Worm (Caenorhabditis elegans) whole organism, L4 larva: ENCODE measurements around the gene fzr-1.

Experiments used
- R02D3.7 ChIP-seq: fragments of 150-350 bp; sonication (generic microtip); optimal IDR thresholded peaks from 3 replicates; lab custom pipeline; 2014; ENCODE audit warnings: missing biosample characterization, missing genetic modification characterization
- T20F7.1 ChIP-seq: fragments of 200-800 bp; sonication (Bioruptor generic); optimal IDR thresholded peaks from 2 replicates; lab custom pipeline; 2018; ENCODE audit warnings: mild to moderate bottlenecking, missing genetic modification characterization, missing compliant biosample characterization
- Y48G9A.11 ChIP-seq: fragments of 200-800 bp; sonication (Bioruptor generic); IDR thresholded peaks from 2 replicates; pipeline ENCODE4 v1.3.6; 2022; ENCODE audit warnings: missing genetic modification reagents, missing genetic modification characterization, missing compliant biosample characterization
- ama-1 ChIP-seq: fragments of 150-350 bp; optimal IDR thresholded peaks from 2 replicates; lab custom pipeline; 2014; ENCODE audit warnings: inconsistent platforms, mixed read lengths
- ceh-20 ChIP-seq: fragments of 200-800 bp; sonication (Bioruptor generic); IDR thresholded peaks from 2 replicates; pipeline ENCODE4 v1.3.6; 2022; ENCODE audit warnings: missing genetic modification reagents, missing genetic modification characterization, missing compliant biosample characterization
- ceh-28 ChIP-seq: fragments of 150-350 bp; optimal IDR thresholded peaks from 2 replicates; lab custom pipeline; 2014; ENCODE audit warnings: missing biosample characterization, missing genetic modification reagents, missing genetic modification characterization
- ceh-32 ChIP-seq: sonication (generic microtip); optimal IDR thresholded peaks from 2 replicates; lab custom pipeline; 2016; ENCODE audit warnings: mild to moderate bottlenecking, missing genetic modification characterization, missing compliant biosample characterization; ENCODE audit not compliant: poor library complexity
- ces-1 ChIP-seq: fragments of 150-350 bp; sonication (generic microtip); optimal IDR thresholded peaks from 4 replicates; lab custom pipeline; 2014; ENCODE audit warnings: missing biosample characterization, missing genetic modification reagents, missing genetic modification characterization
- ctbp-1 ChIP-seq: fragments of 200-800 bp; sonication (Bioruptor generic); IDR thresholded peaks from 2 replicates; pipeline ENCODE4 v1.3.6; 2022; ENCODE audit warnings: missing genetic modification reagents, missing genetic modification characterization, missing compliant biosample characterization
- daf-12 ChIP-seq: fragments of 150-350 bp; optimal IDR thresholded peaks from 2 replicates; lab custom pipeline; 2014; ENCODE audit warnings: missing biosample characterization, missing genetic modification reagents, missing genetic modification characterization
- daf-16 ChIP-seq, 3 experiments: sonication (generic microtip); optimal IDR thresholded peaks; 2 replicates each; lab custom pipeline; 2016 to 2017; ENCODE audit warnings: missing genetic modification characterization in 3 of 3, missing genetic modification reagents in 3 of 3, mild to moderate bottlenecking in 2 of 3, missing compliant biosample characterization in 2 of 3, missing biosample characterization in 1 of 3, moderate library complexity in 1 of 3
- daf-19 ChIP-seq: fragments of 200-800 bp; sonication (Bioruptor generic); conservative IDR thresholded peaks from 2 replicates; pipeline ENCODE4 v1.3.6; 2022; ENCODE audit warnings: missing genetic modification characterization, missing compliant biosample characterization
- dmd-6 ChIP-seq: fragments of 200-800 bp; sonication (Bioruptor generic); IDR thresholded peaks from 2 replicates; pipeline ENCODE4 v1.3.6; 2022; ENCODE audit warnings: missing genetic modification reagents, missing genetic modification characterization, missing compliant biosample characterization
- dmd-8 ChIP-seq: fragments of 200-800 bp; sonication (Bioruptor generic); IDR thresholded peaks from 2 replicates; pipeline ENCODE4 v1.3.6; 2022; ENCODE audit warnings: missing genetic modification characterization, missing compliant biosample characterization
- dpl-1 ChIP-seq: fragments of 150-350 bp; optimal IDR thresholded peaks from 2 replicates; lab custom pipeline; 2014; ENCODE audit warnings: missing biosample characterization, missing genetic modification reagents, missing genetic modification characterization
- dve-1 ChIP-seq: sonication (generic microtip); optimal IDR thresholded peaks from 2 replicates; lab custom pipeline; 2017; ENCODE audit warnings: antibody characterized with exemption, mild to moderate bottlenecking, missing genetic modification characterization, missing compliant biosample characterization; ENCODE audit not compliant: insufficient read depth
- egl-27 ChIP-seq: sonication (generic microtip); optimal IDR thresholded peaks from 3 replicates; lab custom pipeline; 2017; ENCODE audit warnings: missing biosample characterization, missing genetic modification reagents, missing genetic modification characterization
- egl-43 ChIP-seq: fragments of 200-800 bp; sonication (Bioruptor generic); IDR thresholded peaks from 2 replicates; pipeline ENCODE4 v1.3.6; 2022; ENCODE audit warnings: missing genetic modification reagents, missing genetic modification characterization, missing compliant biosample characterization
- fkh-10 ChIP-seq: fragments of 150-350 bp; optimal IDR thresholded peaks from 2 replicates; lab custom pipeline; 2014; ENCODE audit warnings: missing biosample characterization, missing genetic modification reagents, missing genetic modification characterization
- hlh-30 ChIP-seq: sonication (generic microtip); optimal IDR thresholded peaks from 2 replicates; lab custom pipeline; 2017; ENCODE audit warnings: antibody characterized with exemption, mild to moderate bottlenecking, missing genetic modification characterization, missing compliant biosample characterization; ENCODE audit not compliant: insufficient read depth
- lin-1 ChIP-seq: fragments of 200-800 bp; sonication (Bioruptor generic); IDR thresholded peaks from 2 replicates; pipeline ENCODE4 v1.3.6; 2022; ENCODE audit warnings: missing genetic modification reagents, missing genetic modification characterization, missing compliant biosample characterization
- lin-29 ChIP-seq: fragments of 200-800 bp; sonication (Bioruptor generic); IDR thresholded peaks from 2 replicates; pipeline ENCODE4 v1.3.6; 2022; ENCODE audit warnings: missing genetic modification reagents, missing genetic modification characterization, missing compliant biosample characterization
- lsy-2 ChIP-seq, 2 experiments: fragments of 150-350 bp in 1 of 2; sonication (generic microtip) in 1 of 2; optimal IDR thresholded peaks; 2 replicates each; lab custom pipeline; 2014 to 2017; ENCODE audit warnings: missing biosample characterization in 2 of 2, missing genetic modification characterization in 2 of 2
- madf-9 ChIP-seq: fragments of 200-800 bp; sonication (Bioruptor generic); conservative IDR thresholded peaks from 2 replicates; pipeline ENCODE4 v1.3.6; 2022; ENCODE audit warnings: missing genetic modification reagents, missing genetic modification characterization, missing compliant biosample characterization
- mep-1 ChIP-seq: fragments of 150-350 bp; sonication (generic microtip); optimal IDR thresholded peaks from 3 replicates; lab custom pipeline; 2014; ENCODE audit warnings: missing biosample characterization, missing genetic modification characterization
- mxl-2 ChIP-seq: fragments of 200-800 bp; sonication (Bioruptor generic); conservative IDR thresholded peaks from 2 replicates; pipeline ENCODE4 v1.3.6; 2022; ENCODE audit warnings: missing genetic modification reagents, missing genetic modification characterization, missing compliant biosample characterization
- nhr-10 ChIP-seq: fragments of 150-350 bp; optimal IDR thresholded peaks from 2 replicates; lab custom pipeline; 2014; ENCODE audit warnings: missing biosample characterization, missing genetic modification characterization
- nhr-11 ChIP-seq: fragments of 150-350 bp; optimal IDR thresholded peaks from 2 replicates; lab custom pipeline; 2014; ENCODE audit warnings: missing biosample characterization, missing genetic modification characterization
- nhr-28 ChIP-seq: fragments of 150-350 bp; optimal IDR thresholded peaks from 2 replicates; lab custom pipeline; 2014; ENCODE audit warnings: missing biosample characterization, missing genetic modification characterization
- nhr-42 ChIP-seq: fragments of 200-800 bp; sonication (Bioruptor generic); IDR thresholded peaks from 2 replicates; pipeline ENCODE4 v1.3.6; 2022; ENCODE audit warnings: missing genetic modification characterization, missing compliant biosample characterization
- nhr-76 ChIP-seq: fragments of 150-350 bp; optimal IDR thresholded peaks from 2 replicates; lab custom pipeline; 2014; ENCODE audit warnings: missing biosample characterization, missing genetic modification characterization
- nhr-77 ChIP-seq: fragments of 150-350 bp; optimal IDR thresholded peaks from 2 replicates; lab custom pipeline; 2014; ENCODE audit warnings: missing biosample characterization, missing genetic modification characterization
- pha-4 ChIP-seq, 2 experiments: fragments of 150-350 bp in 1 of 2; fragments of 200-800 bp in 1 of 2; sonication (Bioruptor generic) in 1 of 2; IDR thresholded peaks in 1 of 2; optimal IDR thresholded peaks in 1 of 2; 2 replicates each; pipeline versions ENCODE4 v1.3.6 to Lab custom; 2014 to 2022; ENCODE audit warnings: missing genetic modification characterization in 2 of 2, missing genetic modification reagents in 2 of 2, missing biosample characterization in 1 of 2, missing compliant biosample characterization in 1 of 2
- saeg-2 ChIP-seq: fragments of 200-800 bp; sonication (Bioruptor generic); IDR thresholded peaks from 2 replicates; pipeline ENCODE4 v1.3.6; 2022; ENCODE audit warnings: missing genetic modification reagents, missing genetic modification characterization, missing compliant biosample characterization
- sdz-12 ChIP-seq: fragments of 200-800 bp; sonication (Bioruptor generic); optimal IDR thresholded peaks from 2 replicates; lab custom pipeline; 2018; ENCODE audit warnings: mild to moderate bottlenecking, missing genetic modification characterization, missing compliant biosample characterization
- skn-1 ChIP-seq: fragments of 150-350 bp; optimal IDR thresholded peaks from 2 replicates; lab custom pipeline; 2014; ENCODE audit warnings: missing biosample characterization, missing genetic modification characterization
- tag-97 ChIP-seq: fragments of 200-800 bp; sonication (Bioruptor generic); IDR thresholded peaks from 2 replicates; pipeline ENCODE4 v1.3.6; 2022; ENCODE audit warnings: missing genetic modification characterization, missing compliant biosample characterization
- tra-1 ChIP-seq: fragments of 200-800 bp; sonication (Bioruptor generic); IDR thresholded peaks from 2 replicates; pipeline ENCODE4 v1.3.6; 2022; ENCODE audit warnings: missing genetic modification reagents, missing genetic modification characterization, missing compliant biosample characterization
- unc-62 ChIP-seq, 3 experiments: fragments of 150-350 bp in 1 of 3; sonication (generic microtip); optimal IDR thresholded peaks in 2 of 3; peaks in 1 of 3; 1 replicate in 1 of 3; 2 replicates in 2 of 3; lab custom pipeline; 2014 to 2017; ENCODE audit warnings: missing biosample characterization in 3 of 3, missing genetic modification characterization in 3 of 3, missing genetic modification reagents in 3 of 3, missing genotype in 1 of 3
- zfp-3 ChIP-seq: fragments of 200-800 bp; sonication (Bioruptor generic); conservative IDR thresholded peaks from 2 replicates; pipeline ENCODE4 v1.3.6; 2022; ENCODE audit warnings: missing genetic modification reagents, missing genetic modification characterization, missing compliant biosample characterization
- ztf-11 ChIP-seq: fragments of 150-350 bp; optimal IDR thresholded peaks from 2 replicates; lab custom pipeline; 2014; ENCODE audit warnings: missing biosample characterization, missing genetic modification characterization
- ztf-7 ChIP-seq: fragments of 150-350 bp; optimal IDR thresholded peaks from 2 replicates; lab custom pipeline; 2014; ENCODE audit warnings: missing biosample characterization, missing genetic modification characterization

Gene fzr-1

DNA sequence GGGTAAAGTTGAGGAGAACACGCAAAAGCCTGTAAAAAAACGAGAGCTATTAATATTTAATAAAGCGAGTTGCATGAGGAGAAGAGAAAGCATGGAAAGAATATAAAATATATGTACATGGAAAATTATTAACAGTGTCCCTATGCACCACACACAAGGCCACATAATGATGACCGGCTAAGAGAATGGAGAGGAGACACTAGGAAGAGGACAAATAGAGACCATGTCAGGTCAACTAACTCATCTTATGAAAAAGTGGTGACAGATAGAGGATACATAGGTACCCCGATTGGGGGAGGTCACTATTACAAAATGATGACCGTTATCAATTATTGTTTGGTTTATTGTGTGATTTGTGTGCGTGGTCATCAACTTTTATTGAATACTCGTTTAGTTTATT is at the start of gene fzr-1:
Gene fzr-1 (minus strand): TSS at position 29 of the 400 bp plus-strand sequence.
- TF ChIP-seq nhr-28 (tag; lab: Kevin White, UChicago) (peak; percentile 50), daf-12 (tag; lab: Kevin White, UChicago) (no peak), ztf-11 (no peak), daf-16 (GFP tag; optimal IDR thresholded peaks at IDR 0.05; lab: Kevin White, UChicago) (no peak), daf-16 (tag; optimal IDR thresholded peaks at IDR 0.05; lab: Kevin White, UChicago) (peak; percentile 16)

DNA sequence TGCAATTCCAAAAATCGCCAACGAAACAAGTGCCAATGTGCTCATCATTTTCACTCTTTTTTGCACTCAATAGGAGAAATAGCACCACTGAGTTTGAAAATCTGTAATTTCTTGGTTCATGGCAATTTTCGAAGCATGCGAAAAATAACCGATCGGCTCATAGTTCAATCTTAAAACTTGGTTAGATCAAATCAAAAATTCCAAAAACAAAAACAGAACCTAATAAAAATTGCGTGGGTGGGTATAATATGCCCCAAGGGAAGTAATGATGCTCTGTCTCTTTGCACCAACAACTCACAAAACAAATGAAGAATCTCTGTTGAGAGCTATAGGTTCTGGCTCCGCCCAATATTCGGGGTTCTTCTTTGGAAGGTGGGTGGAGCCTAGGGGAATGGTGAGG is 47.6 kb upstream of the fzr-1 start, which contains the start of gene nlp-11:
Gene nlp-11 (minus strand): TSS at position 101 of the 400 bp plus-strand sequence.
- TF ChIP-seq tag-97 (GFP tag; lab: Robert Waterston, UW) (no peak), egl-27 (no peak), zfp-3 (no peak), ama-1 (lab: Kevin White, UChicago) (no peak), unc-62 (GFP tag; optimal IDR thresholded peaks at IDR 0.05 in 1 of 2; lab: Kevin White, UChicago) (peak in 1 of 2 experiments; percentile 57), unc-62 (tag; optimal IDR thresholded peaks at IDR 0.05; lab: Kevin White, UChicago) (no peak)

DNA sequence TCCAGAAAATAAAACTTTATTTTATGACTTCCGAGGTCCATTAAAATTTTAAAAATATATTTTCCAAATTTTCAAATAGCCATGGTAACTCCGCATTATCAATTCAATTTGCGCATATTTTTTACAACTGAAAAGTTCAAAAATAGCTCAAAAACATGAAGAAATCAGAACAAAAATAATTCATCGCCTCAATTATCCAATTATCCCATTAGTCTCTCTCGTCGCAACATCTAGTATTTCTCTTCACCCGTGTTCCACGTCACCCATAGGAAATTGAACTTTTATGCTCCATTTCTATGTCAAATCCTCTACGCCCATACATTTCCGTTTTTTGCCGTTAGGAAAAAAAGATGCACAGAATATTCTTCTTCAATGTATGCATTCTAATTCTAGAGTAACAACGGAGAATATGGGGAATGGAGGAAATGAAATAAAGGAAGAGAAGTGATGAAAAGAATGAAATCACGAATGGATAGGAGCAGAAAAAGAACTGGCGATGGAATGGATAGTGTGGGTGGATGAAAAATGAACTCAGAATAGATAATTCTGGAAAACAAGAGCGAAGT is 45.9 kb upstream of the fzr-1 start:
- TF ChIP-seq sdz-12 (GFP tag; lab: Kevin White, UChicago) (no peak), mxl-2 (GFP tag; lab: Robert Waterston, UW) (no peak), lin-29 (GFP tag; lab: Robert Waterston, UW) (no peak), lsy-2 (tag; optimal IDR thresholded peaks at IDR 0.05; lab: Kevin White, UChicago) (peak in 1 of 2 experiments; percentile 12), R02D3.7 (tag; lab: Kevin White, UChicago) (no peak), ces-1 (GFP tag; lab: Kevin White, UChicago) (peak; percentile 73), madf-9 (no peak), Y48G9A.11 (GFP tag; lab: Robert Waterston, UW) (no peak), ctbp-1 (peak; percentile 64), fkh-10 (GFP tag; lab: Kevin White, UChicago) (peak; percentile 89), lin-1 (GFP tag; lab: Robert Waterston, UW) (no peak)

DNA sequence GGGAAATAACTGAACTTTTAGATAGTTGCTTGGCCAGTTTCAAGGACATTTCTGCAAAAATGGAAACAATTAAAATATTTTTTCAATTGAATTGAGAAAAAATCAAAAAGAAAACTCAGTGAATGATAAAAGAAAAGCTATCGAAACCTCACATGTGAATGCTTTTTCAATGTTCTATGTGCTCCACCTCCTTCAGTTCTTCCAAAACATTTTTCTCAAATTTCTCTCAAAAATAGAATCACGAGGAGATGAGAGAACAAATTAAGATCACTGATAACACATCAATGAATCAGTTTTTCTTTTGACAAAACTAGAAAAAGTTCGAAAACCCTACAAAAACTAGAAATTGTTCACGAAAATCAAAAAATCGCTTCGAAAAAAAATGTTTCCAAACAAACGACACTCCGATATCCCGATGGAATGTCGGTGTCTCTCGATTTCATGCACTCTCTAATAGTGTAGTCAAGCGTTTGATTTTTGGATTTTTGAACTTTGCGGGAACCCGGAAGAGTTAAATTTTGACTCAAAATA is 42.5 kb upstream of the fzr-1 start, which contains the start of gene ZK1320.9:
Gene ZK1320.9 (minus strand): TSS at position 51 of the 531 bp plus-strand sequence.
- TF ChIP-seq ceh-28 (no peak), ceh-32 (tag; lab: Kevin White, UChicago) (no peak), skn-1 (tag; lab: Kevin White, UChicago) (no peak), egl-43 (GFP tag; lab: Robert Waterston, UW) (no peak), daf-16 (GFP tag; optimal IDR thresholded peaks at IDR 0.05; lab: Kevin White, UChicago) (no peak), daf-16 (tag; optimal IDR thresholded peaks at IDR 0.05; lab: Kevin White, UChicago) (peak; percentile 54), ztf-7 (tag; lab: Kevin White, UChicago) (no peak), daf-19 (GFP tag; lab: Robert Waterston, UW) (no peak), nhr-42 (no peak), ctbp-1 (no peak), mep-1 (tag; lab: Kevin White, UChicago) (peak; percentile 46), nhr-11 (tag; lab: Kevin White, UChicago) (peak; percentile 75), saeg-2 (no peak), dmd-8 (no peak), Y48G9A.11 (GFP tag; lab: Robert Waterston, UW) (peak; percentile 52; the same call in 1 of the 2 replicates), dpl-1 (GFP tag; lab: Kevin White, UChicago) (peak; percentile 23), hlh-30 (tag; lab: Kevin White, UChicago) (peak; percentile 48), nhr-10 (tag; lab: Kevin White, UChicago) (peak; percentile 9), nhr-77 (tag; lab: Kevin White, UChicago) (peak; percentile 67), dve-1 (tag; lab: Kevin White, UChicago) (peak; percentile 32), pha-4 (GFP tag; IDR thresholded peaks at IDR 0.05; lab: Robert Waterston, UW) (no peak), pha-4 (tag; optimal IDR thresholded peaks at IDR 0.05; lab: Kevin White, UChicago) (peak; percentile 24), nhr-76 (tag; lab: Kevin White, UChicago) (peak; percentile 76), T20F7.1 (peak; percentile 83), ceh-20 (GFP tag; lab: Robert Waterston, UW) (no peak), tra-1 (GFP tag; lab: Robert Waterston, UW) (no peak), dmd-6 (GFP tag; lab: Robert Waterston, UW) (peak; percentile 48; the same call in 1 of the 2 replicates), nhr-28 (tag; lab: Kevin White, UChicago) (peak; percentile 84), ztf-11 (no peak)
